Worm (Caenorhabditis elegans): ENCODE results near the gene Y66D12A.30.

The Y66D12A.30 gene

DNA sequence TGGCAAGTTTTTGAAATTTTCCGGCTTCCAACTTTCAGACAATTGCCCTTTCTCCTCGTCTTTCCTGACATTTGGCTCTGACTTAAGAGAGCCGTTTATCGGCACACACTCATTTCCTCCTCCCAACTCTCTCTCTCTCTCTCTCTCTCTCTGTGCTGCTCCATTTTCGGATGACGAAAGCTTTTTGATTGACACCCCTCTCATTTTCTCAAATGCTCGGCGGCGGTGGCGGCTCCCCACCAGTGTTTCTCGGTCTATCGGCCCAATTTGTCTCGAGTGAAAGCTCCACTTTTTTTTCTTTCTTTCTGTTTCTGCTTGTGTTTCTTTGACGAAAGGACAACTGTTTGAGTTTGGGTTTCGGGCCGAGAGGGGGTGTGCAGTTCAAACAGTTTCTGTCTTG, 50.1 kb downstream of the Y66D12A.30 start:
- no peak for TF ChIP-seq elt-1 (tag; optimal IDR thresholded peaks at IDR 0.05; ENCODE audit: borderline replicate concordance, insufficient read depth)
- TF ChIP-seq ces-1 (GFP tag; optimal IDR thresholded peaks at IDR 0.05) = no peak
- TF ChIP-seq M03D4.4 (tag; optimal IDR thresholded peaks at IDR 0.05) = no peak
- TF ChIP-seq tbx-8 (GFP tag; optimal IDR thresholded peaks at IDR 0.05) = no peak
- no peak for TF ChIP-seq zip-8 (tag; optimal IDR thresholded peaks at IDR 0.05)
- TF ChIP-seq unc-120 (tag; optimal IDR thresholded peaks at IDR 0.05; ENCODE audit: poor library complexity, severe bottlenecking) = no peak
- TF ChIP-seq sem-2 (GFP tag; optimal IDR thresholded peaks at IDR 0.05) = no peak
- TF ChIP-seq pha-4 (tag; optimal IDR thresholded peaks at IDR 0.05) = no peak
- TF ChIP-seq mep-1 (tag; optimal IDR thresholded peaks at IDR 0.05) = no peak

DNA sequence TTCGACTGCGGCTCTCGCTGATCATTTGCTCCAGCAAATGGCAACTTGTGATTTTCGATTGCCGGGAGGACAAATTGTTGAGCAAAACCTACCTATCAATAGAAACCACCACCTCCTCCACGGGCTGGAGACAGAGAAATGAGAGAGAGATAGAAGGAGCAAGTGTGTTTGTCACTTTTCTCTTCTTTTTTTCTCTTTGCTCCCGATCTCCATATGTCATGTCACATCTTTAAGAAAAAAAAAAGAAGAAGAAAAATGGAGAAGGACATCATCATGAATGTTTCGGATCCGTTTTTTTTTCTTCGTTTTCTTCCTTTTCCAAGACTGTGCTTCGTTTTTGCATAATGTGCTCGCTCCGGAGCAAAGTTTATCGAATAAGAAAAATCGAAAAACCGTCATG, 51.1 kb downstream of the Y66D12A.30 start:
- TF ChIP-seq nhr-28 (tag; optimal IDR thresholded peaks at IDR 0.05) = no peak
- TF ChIP-seq ceh-43 (GFP tag; optimal IDR thresholded peaks at IDR 0.05) = no peak
- TF ChIP-seq lin-32 (GFP tag; optimal IDR thresholded peaks at IDR 0.05) = no peak
- TF ChIP-seq ceh-39 (tag; optimal IDR thresholded peaks at IDR 0.05) = no peak
